Fruit fly (Drosophila melanogaster) whole organism, adult: ENCODE data around the gene CG32109.

Source experiments
- CG1620 ChIP-seq: fragments of 200-800 bp; sonication (Bioruptor generic); optimal IDR thresholded peaks from 2 replicates; lab custom pipeline; 2016; ENCODE audit warnings: missing biosample characterization, missing genetic modification characterization
- CG5204 ChIP-seq: fragments of 200-800 bp; sonication (Bioruptor generic); optimal IDR thresholded peaks from 2 replicates; lab custom pipeline; 2016; ENCODE audit warnings: missing biosample characterization, missing genetic modification characterization
- Clk ChIP-seq: fragments of 200-800 bp; sonication (Bioruptor generic); optimal IDR thresholded peaks from 2 replicates; lab custom pipeline; 2017; ENCODE audit warnings: missing biosample characterization, missing genetic modification characterization
- Crg-1 ChIP-seq: fragments of 200-800 bp; sonication (Bioruptor generic); optimal IDR thresholded peaks from 2 replicates; lab custom pipeline; 2016; ENCODE audit warnings: missing biosample characterization, missing genetic modification characterization
- Mnt ChIP-seq: fragments of 200-800 bp; sonication (Bioruptor generic); optimal IDR thresholded peaks from 2 replicates; lab custom pipeline; 2016; ENCODE audit warnings: missing biosample characterization, mild to moderate bottlenecking, missing genetic modification characterization
- cic ChIP-seq: fragments of 200-800 bp; sonication (Bioruptor generic); optimal IDR thresholded peaks from 2 replicates; lab custom pipeline; 2017; ENCODE audit warnings: missing biosample characterization, mild to moderate bottlenecking, missing genetic modification characterization, moderate library complexity
- cnc ChIP-seq, 2 experiments: fragments of >200 bp; optimal IDR thresholded peaks; 2 replicates each; lab custom pipeline; 2017
- kay ChIP-seq: fragments of 200-800 bp; sonication (Bioruptor generic); peaks from one replicate; lab custom pipeline; 2016; ENCODE audit warnings: missing biosample characterization, missing genetic modification characterization, borderline replicate concordance
- ovo ChIP-seq: fragments of 200-800 bp; sonication (Bioruptor generic); optimal IDR thresholded peaks from 2 replicates; lab custom pipeline; 2016; ENCODE audit warnings: missing biosample characterization, missing genetic modification characterization
- tj ChIP-seq: fragments of 200-800 bp; sonication (Bioruptor generic); optimal IDR thresholded peaks from 3 replicates; lab custom pipeline; 2017; ENCODE audit warnings: missing biosample characterization, mild to moderate bottlenecking, missing genetic modification characterization, moderate library complexity
- toe ChIP-seq: fragments of 200-800 bp; sonication (Bioruptor generic); optimal IDR thresholded peaks from 2 replicates; lab custom pipeline; 2016; ENCODE audit warnings: missing biosample characterization, missing genetic modification characterization

- TF ChIP-seq cnc (optimal IDR thresholded peaks at IDR 0.05; lab: Kevin White, UChicago) (no peak), Clk (GFP tag; lab: Kevin White, UChicago) (no peak), kay (GFP tag; lab: Kevin White, UChicago) (no peak), cic (no peak), Mnt (GFP tag; lab: Kevin White, UChicago) (no peak), toe (GFP tag; lab: Kevin White, UChicago) (no peak), ovo (no peak), CG5204 (GFP tag; lab: Kevin White, UChicago) (no peak), CG1620 (GFP tag; lab: Kevin White, UChicago) (no peak), Crg-1 (GFP tag; lab: Kevin White, UChicago) (no peak), tj (no peak)
Observed at dm6 chr3L:12711418-12711817, 33.7 kb upstream of the CG32109 start.
